Worm (Caenorhabditis elegans): ENCODE measurements around the gene gst-36.

gst-36 gene

DNA sequence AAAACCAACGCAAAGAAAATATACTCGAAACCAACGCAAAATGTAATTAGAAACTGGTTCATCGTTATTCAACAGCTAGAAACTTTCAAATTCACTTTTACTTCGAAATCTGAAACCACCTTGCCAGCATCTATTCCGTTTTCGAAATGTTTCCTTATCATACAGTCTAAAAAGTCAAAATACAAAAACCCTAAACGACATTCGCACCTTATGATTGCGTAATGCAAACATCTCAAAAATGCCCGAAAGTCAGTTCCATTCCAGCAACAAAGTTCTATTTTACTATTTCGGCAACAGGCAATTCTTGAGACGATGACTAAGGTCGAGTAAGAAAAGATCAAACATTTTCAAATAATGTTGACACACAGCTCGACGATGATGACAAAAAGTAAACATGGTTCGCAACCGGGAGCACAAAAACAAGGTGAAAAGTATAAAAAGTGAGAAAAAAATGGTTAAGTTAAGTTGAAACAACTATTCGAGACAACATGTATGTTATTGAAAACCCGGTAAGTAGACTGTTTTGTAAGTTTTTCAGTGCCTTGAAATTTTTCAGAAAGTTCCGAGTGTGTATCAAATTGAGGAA is 10.9 kb downstream of the gst-36 start, which contains the start of gene lec-7:
lec-7 (plus strand) TSS at position 297 of the 586 bp plus-strand sequence.
- TF ChIP-seq unc-62 (GFP tag; optimal IDR thresholded peaks at IDR 0.05), result no peak

DNA sequence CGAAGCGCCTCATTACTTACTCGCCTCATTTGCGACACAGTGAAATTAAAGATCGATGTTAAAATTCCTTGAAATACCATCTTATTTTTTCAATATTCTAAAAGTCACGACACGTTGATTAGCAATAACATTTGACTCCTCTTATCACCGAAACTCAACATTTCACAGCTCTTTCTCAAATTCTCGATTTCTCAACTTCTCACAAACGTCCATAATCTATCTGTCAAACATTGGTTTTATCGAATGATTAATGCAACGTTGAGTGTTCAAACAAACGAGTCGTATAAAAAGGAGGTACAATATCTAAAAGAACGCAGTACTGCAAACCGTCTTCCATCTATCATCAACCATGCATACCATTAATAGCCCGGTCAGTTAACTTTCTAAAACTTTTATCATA is 12.5 kb downstream of the gst-36 start, which contains the start of gene lec-8:
lec-8 (plus strand) TSS at position 314 of the 400 bp plus-strand sequence.
- TF ChIP-seq unc-62 (GFP tag; optimal IDR thresholded peaks at IDR 0.05), result no peak

DNA sequence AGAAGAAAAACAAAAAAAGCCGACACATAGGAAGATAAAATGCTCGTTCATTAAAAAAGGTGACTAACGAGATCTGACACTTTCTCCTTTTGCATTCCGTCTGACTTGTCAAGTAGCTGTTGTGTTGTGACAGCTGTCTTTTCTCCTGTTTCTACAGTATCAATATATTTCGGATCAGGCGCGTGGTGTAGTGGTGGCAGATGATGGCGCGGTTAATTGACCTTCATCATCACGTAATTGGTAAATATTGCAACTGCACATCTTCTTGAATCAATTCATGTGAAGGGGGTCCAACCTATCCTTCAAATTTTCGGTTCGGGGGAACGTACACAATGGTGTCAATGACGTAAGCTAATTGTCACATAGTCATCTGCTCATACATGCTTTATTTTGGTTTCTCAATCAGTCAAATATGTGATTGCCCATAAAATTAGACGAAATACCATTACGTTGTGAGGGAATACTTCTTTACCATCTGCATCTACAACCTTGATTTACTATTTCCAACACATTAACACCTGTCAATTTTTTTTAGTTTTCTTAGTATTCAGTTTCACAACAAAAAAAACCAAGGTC is 14.5 kb downstream of the gst-36 start:
- no peak for TF ChIP-seq unc-62 (GFP tag; optimal IDR thresholded peaks at IDR 0.05)

DNA sequence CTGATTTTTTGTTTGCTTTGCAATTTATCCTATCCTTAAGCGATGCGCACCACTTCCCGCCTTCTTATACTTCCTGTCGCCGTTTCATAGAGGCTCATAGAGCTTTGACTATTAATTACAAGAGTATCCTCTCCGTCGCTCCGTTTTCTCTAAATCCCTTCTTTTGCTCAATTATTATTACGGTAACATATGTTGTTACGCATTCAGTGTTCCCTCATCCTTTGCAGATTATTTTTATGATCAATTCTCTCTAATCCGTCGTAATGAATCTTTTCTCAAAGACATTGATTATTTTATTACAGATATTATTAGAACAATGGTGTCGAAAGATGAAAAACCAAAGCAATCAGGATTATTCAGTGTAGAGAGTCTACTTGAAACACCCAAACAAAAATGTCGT is 15.8 kb downstream of the gst-36 start, which contains the start of gene vab-15:
vab-15 (plus strand) TSS at position 301 of the 400 bp plus-strand sequence.
- no peak for TF ChIP-seq unc-62 (GFP tag; optimal IDR thresholded peaks at IDR 0.05)

DNA sequence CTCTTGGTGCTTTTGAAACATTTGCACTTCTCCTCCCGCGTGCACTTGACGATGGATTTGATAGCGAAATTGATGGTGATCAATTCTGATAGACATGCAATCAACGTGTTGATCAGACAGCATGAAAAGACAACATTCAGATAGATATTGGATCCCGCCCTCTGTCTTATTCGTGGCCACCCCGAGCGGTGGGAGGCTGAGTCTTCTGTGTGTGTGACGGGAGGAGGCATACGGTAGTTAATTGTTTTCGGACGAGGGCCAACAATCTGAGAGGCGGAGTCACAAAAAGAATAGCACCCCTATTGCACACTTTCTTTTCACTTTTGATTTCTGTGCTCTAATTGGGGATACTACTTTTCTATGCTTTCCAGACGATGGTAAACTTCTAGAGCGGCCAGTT is 16.8 kb downstream of the gst-36 start:
- no peak for TF ChIP-seq unc-62 (GFP tag; optimal IDR thresholded peaks at IDR 0.05)

DNA sequence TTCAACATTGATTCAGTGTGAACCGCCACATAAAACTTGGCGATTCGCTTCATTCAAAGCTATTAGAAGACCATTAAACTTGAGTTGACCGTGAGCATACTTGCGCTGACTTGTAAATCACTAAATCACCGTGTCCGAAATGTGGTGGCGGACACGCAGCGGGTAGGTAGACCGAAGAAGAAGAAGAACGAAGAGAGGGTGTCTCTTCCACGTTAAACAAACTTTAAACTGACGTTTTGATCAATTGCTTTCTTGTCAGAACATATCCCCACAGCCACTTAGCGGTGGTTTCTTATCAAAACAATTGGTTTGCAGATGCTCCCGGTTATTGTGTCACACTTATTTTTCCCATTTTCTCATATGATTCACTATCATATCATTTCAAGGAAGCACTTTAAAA is 19.2 kb downstream of the gst-36 start:
- TF ChIP-seq unc-62 (GFP tag; optimal IDR thresholded peaks at IDR 0.05), result no peak

DNA sequence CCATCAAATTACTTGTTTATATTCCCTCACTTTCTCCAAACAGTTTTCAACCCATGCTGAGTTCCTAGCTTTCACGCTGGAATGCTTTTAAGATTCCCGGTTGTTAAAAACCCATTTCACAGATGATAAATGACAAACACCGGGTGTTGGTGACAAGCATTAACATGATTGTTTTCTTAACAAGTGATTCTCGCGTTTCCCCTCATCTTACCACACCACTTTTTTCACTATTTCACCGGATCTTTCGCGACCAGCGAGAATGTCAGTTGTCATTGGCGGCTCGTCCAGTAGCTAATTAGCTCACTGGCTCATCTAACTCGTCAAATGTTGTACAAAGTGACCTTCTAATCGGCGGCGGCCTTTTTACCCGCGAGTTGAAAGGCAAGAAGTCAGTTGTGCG is 20.7 kb downstream of the gst-36 start:
- TF ChIP-seq unc-62 (GFP tag; optimal IDR thresholded peaks at IDR 0.05), result no peak

DNA sequence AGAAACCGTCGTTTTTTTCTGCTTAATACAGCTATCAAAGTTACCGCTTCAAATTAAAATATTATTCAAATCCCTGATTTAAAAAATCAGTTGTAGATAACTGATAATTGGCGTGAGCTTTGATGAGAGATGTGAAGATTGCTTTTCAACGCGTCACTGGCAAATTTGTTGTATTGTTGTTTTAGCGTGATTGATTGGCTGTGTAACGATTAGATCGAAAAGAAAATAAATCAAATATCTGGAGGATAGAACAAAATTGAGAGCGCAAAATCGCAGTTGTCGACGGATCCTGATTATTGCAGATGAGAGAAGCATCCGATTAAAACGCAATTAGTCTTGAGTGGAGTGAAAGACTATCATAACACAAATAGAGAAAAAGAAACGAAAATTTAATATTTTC is 21.9 kb downstream of the gst-36 start:
- no peak for TF ChIP-seq unc-62 (GFP tag; optimal IDR thresholded peaks at IDR 0.05)

DNA sequence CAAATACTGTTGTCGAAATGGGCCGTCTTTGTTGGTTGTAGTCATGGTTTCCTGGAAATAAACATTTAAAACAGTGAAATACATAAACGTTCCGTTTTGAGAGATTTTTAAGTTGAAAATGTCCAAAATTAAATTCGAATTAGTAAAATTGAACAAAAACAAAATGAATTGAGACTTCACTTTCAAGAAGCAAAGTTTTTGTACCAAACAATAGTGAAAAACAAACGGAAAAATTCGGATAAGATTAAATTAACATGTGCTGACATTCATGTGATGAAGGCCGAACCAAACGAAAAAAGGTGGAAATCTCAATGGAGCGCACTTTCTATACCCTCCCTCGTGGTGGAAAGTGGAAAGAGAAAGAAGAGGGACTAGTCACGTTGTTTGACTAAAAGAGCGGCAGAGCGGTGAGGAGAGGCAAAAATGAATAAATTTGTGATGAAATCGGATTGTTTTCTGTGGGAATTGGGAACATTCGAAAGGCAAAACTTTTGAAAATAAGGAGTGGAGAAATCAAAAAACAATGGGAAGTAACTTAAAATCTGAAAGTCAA is 24.7 kb downstream of the gst-36 start, which contains the start of gene ipla-2:
ipla-2 (minus strand) TSS at position 51 of the 553 bp plus-strand sequence.
- no peak for TF ChIP-seq unc-62 (GFP tag; optimal IDR thresholded peaks at IDR 0.05)

DNA sequence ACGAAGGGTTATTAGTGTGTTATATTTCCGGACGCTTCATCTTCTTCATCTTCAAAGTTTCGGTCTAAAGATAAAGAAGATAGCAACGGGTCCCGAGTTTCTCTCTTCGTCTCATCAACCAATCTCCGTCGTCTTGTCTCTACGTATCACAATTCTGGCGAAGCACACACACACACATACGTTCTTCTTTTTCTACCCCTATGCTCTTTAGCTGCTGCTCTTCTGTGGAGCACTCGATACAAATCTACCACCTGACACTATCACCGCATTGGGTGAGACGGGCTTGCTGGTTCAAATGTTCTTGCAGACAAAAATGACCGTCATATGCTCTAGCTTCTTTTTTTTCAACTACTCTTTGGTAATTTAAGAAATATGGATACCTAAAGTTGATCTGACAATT is 30.4 kb downstream of the gst-36 start:
- no peak for TF ChIP-seq unc-62 (GFP tag; optimal IDR thresholded peaks at IDR 0.05)

DNA sequence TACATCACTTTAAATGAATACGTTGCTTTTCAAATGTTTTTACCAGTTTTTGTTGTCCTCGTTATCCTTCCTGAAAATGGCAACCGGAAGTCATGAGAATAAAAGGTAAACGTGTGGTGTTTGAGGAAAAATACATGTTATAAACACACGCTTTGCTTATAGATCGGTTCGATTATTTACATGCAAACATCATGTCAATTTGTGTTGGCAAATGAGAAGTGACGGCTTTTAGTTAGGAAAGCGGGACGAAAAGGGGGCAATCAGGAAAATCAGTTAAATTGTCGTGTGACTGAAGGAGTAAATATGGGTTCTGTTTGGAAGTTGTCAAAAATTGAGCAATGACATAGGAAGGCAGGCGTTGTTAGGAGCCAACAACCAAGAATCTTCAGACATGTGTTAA is 31.5 kb downstream of the gst-36 start, which contains the start of gene rrc-1:
rrc-1 (minus strand) TSS at position 74 of the 400 bp plus-strand sequence.
- TF ChIP-seq unc-62 (GFP tag; optimal IDR thresholded peaks at IDR 0.05), result no peak

DNA sequence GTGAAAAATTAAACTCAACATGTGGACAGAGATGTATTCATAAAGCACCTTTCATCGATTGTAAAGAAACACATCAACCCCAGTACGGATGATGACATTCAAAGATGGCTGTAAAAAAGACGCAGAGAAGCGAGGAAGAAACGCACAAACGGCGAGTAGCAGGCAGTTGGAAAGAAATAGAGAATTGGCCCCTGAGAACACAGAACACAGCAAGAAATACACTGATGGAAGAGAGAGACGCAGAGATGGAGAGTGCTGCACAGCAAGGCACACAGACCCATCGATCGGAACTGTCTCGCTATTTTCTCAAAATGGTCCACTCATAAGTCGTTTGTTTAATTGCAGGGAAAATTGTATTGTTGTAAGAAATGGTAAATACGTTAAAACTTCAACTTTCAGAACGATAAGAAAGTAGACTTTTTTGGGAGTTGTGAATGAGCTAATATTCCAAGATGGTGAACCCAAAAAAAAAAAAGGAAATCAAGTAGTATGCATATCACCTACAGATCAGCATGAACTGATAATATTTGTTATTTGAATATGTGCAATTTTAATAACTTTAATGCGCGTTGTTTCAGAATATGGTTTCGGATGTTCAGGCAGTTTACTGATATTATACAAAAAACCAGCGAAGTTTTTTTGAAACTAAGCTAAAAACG is 40.0 kb downstream of the gst-36 start:
- no peak for TF ChIP-seq unc-62 (GFP tag; optimal IDR thresholded peaks at IDR 0.05)

DNA sequence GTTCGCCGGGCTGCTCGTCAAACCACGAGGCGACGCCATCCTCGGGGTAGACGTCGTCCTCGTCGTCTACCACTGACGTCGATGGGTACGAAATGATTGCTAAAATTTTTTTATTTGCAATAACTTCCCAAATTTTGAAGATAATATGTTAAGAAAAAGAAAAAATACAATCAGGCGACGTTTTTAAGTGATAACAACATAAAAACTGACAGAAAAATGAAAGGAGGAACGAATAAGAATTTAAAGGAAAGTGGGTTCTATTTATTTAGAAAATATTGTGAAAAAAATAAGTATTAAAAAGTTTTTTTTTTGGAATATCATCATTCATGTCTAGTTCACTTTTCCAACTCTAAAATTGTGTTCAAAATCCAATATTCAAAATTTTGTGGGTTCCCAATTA is 40.6 kb downstream of the gst-36 start, which contains the start of gene dpy-22:
dpy-22 (minus strand) TSS at position 101 of the 400 bp plus-strand sequence.
- TF ChIP-seq unc-62 (GFP tag; optimal IDR thresholded peaks at IDR 0.05), result no peak

DNA sequence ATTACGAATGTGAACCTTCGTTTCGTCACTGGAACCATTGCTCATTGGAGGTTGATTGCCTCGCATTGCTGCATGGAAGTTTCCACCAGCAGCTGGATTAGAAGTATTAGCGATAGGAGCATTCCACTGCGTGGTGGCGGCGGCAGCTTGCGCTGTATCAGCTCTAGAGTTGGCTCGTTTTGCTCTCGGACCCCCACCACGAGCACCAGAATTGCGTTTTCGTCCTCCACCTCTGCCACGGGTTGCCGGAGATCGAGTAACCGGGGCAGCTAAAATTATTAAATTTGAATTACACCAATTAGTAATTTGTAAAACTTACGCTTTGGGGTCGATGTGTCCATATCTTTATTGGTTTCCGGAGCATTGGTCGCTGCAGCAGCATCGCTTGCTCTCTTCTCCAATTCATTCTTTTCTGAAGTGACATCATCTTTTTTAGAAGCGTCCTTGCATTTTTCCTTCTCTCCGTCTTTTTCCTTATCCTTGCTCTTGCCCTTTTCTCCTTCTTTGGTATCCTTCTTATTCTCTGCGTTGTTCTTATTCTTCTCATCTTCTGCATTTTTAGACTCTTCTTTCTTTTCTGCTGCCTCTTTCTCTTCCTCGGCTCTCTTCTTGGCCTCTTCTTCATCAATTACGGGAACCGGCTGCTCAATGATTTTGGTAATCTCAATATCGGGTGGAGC is 48.5 kb downstream of the gst-36 start:
- TF ChIP-seq unc-62 (GFP tag; optimal IDR thresholded peaks at IDR 0.05), result no peak

All from whole organism, dauer.